Fruit fly (Drosophila melanogaster) whole organism, pupa: ENCODE data around the gene CG11885.

Experiments used
- CG10348 ChIP-seq: fragments of 200-800 bp; sonication (Bioruptor generic); IDR thresholded peaks from 2 replicates; pipeline ENCODE4 v1.3.6; 2022; ENCODE audit warnings: missing biosample characterization, missing genetic modification characterization
- CG13204 ChIP-seq: fragments of 200-800 bp; sonication (Bioruptor generic); optimal IDR thresholded peaks from 2 replicates; lab custom pipeline; 2018; ENCODE audit warnings: missing biosample characterization, mild to moderate bottlenecking, missing genetic modification characterization, moderate library complexity
- CG15710 ChIP-seq: fragments of 200-800 bp; sonication (Bioruptor generic); optimal IDR thresholded peaks from 2 replicates; lab custom pipeline; 2018; ENCODE audit warnings: missing biosample characterization, mild to moderate bottlenecking, missing genetic modification characterization, moderate library complexity
- CG32121 ChIP-seq: fragments of 200-800 bp; sonication (Bioruptor generic); IDR thresholded peaks from 2 replicates; pipeline ENCODE4 v1.3.6; 2022; ENCODE audit warnings: missing biosample characterization, missing genetic modification characterization
- CG4496 ChIP-seq: fragments of 200-800 bp; sonication (Bioruptor generic); IDR thresholded peaks from 3 replicates; pipeline ENCODE4 v1.3.6; 2022; ENCODE audit warnings: missing biosample characterization, missing genetic modification characterization
- CG8159 ChIP-seq: fragments of 200-800 bp; sonication (Bioruptor generic); optimal IDR thresholded peaks from 3 replicates; lab custom pipeline; 2018; ENCODE audit warnings: missing biosample characterization, mild to moderate bottlenecking, missing genetic modification characterization, moderate library complexity
- CG9948 ChIP-seq: fragments of 200-800 bp; sonication (Bioruptor generic); optimal IDR thresholded peaks from 2 replicates; lab custom pipeline; 2018; ENCODE audit warnings: missing biosample characterization, mild to moderate bottlenecking, missing genetic modification characterization, moderate library complexity
- Pif1A ChIP-seq: fragments of 200-800 bp; sonication (Bioruptor generic); optimal IDR thresholded peaks from 3 replicates; lab custom pipeline; 2016; ENCODE audit warnings: missing biosample characterization, missing genetic modification characterization
- Pif1B ChIP-seq: fragments of 200-800 bp; sonication (Bioruptor generic); optimal IDR thresholded peaks from 3 replicates; lab custom pipeline; 2016; ENCODE audit warnings: missing biosample characterization, missing genetic modification characterization
- fd96Ca ChIP-seq: fragments of 200-800 bp; sonication (Bioruptor generic); IDR thresholded peaks from 3 replicates; pipeline ENCODE4 v1.3.6; 2022; ENCODE audit warnings: missing biosample characterization, missing genetic modification characterization
- gl ChIP-seq: fragments of 200-800 bp; sonication (Bioruptor generic); optimal IDR thresholded peaks from 2 replicates; lab custom pipeline; 2018; ENCODE audit warnings: missing biosample characterization, mild to moderate bottlenecking, missing genetic modification characterization

dm6 chr2L:414593-415399, 6.5 kb downstream of the CG11885 start, which contains the start of the genes AP-2alpha and ebi:
- TF ChIP-seq CG10348 (GFP tag; lab: Robert Waterston, UW) (no peak), Pif1B (GFP tag; lab: Kevin White, UChicago) (peak; percentile 44), Pif1A (GFP tag; lab: Kevin White, UChicago) (peak; percentile 80), CG8159 (tag; lab: Kevin White, UChicago) (peak; percentile 79), fd96Ca (peak; percentile 88), CG15710 (tag; lab: Kevin White, UChicago) (peak; percentile 87), CG32121 (peak; percentile 64), CG4496 (GFP tag; lab: Robert Waterston, UW) (peak; percentile 75), CG9948 (tag; lab: Kevin White, UChicago) (peak; percentile 77), gl (tag; lab: Kevin White, UChicago) (no peak), CG13204 (GFP tag; lab: Kevin White, UChicago) (no peak)
